Worm (Caenorhabditis elegans) whole organism, L3 larva: ENCODE results near the gene gfat-2.

Source experiments
- ceh-28 ChIP-seq: fragments of 150-350 bp; optimal IDR thresholded peaks from 2 replicates; lab custom pipeline; 2014; ENCODE audit warnings: missing biosample characterization, missing genetic modification reagents, missing genetic modification characterization
- elt-1 ChIP-seq: fragments of 150-350 bp; optimal IDR thresholded peaks from 2 replicates; lab custom pipeline; 2014; ENCODE audit warnings: missing biosample characterization, missing genetic modification characterization
- eor-1 ChIP-seq, 2 experiments: fragments of 150-350 bp; optimal IDR thresholded peaks; 2 replicates each; lab custom pipeline; 2014 to 2018; ENCODE audit warnings: missing biosample characterization in 2 of 2, missing genetic modification characterization in 2 of 2
- lin-39 ChIP-seq: fragments of 150-350 bp; optimal IDR thresholded peaks from 2 replicates; lab custom pipeline; 2018; ENCODE audit warnings: missing biosample characterization, missing genetic modification reagents, missing genetic modification characterization
- nhr-11 ChIP-seq: fragments of 150-350 bp; optimal IDR thresholded peaks from 2 replicates; lab custom pipeline; 2014; ENCODE audit warnings: missing biosample characterization, missing genetic modification characterization
- nhr-25 ChIP-seq: sonication (generic microtip); optimal IDR thresholded peaks from 2 replicates; lab custom pipeline; 2017; ENCODE audit warnings: missing biosample characterization, missing genetic modification characterization
- nhr-28 ChIP-seq: fragments of 150-350 bp; optimal IDR thresholded peaks from 2 replicates; lab custom pipeline; 2014; ENCODE audit warnings: missing biosample characterization, missing genetic modification characterization
- nhr-67 ChIP-seq: fragments of 150-350 bp; optimal IDR thresholded peaks from 2 replicates; lab custom pipeline; 2014; ENCODE audit warnings: missing biosample characterization, missing genetic modification characterization
- unc-39 ChIP-seq: sonication (generic microtip); optimal IDR thresholded peaks from 4 replicates; lab custom pipeline; 2017; ENCODE audit warnings: missing biosample characterization, missing genetic modification characterization
- ztf-11 ChIP-seq: fragments of 150-350 bp; optimal IDR thresholded peaks from 2 replicates; lab custom pipeline; 2014; ENCODE audit warnings: missing biosample characterization, missing genetic modification characterization

DNA sequence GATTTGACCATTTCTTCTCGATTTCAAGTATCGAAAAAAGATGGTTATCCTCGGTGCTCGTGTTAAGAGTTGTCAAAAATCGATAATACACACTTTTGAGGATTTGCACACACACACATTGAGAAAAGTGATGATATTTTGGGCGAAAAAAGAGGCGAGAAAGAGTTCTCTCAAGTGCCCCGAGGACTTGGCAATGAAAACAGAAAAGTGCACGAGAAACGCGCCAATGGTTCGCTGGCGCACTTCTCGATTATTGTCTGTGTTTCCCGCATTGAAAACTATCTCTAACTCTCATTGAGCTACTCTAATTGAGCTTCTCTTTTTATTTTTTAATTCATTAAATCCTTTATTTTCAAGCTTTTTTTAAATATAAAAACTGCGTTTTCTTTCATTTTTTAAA is 23.7 kb downstream of the gfat-2 start:
- TF ChIP-seq nhr-28 (no peak), eor-1 (tag; optimal IDR thresholded peaks at IDR 0.05; lab: Kevin White, UChicago) (no peak), ceh-28 (tag; lab: Kevin White, UChicago) (peak; percentile 64), elt-1 (tag; lab: Kevin White, UChicago) (no peak), nhr-67 (tag; lab: Kevin White, UChicago) (no peak), unc-39 (tag; lab: Kevin White, UChicago) (no peak), ztf-11 (no peak), nhr-25 (tag; lab: Kevin White, UChicago) (peak; percentile 23), lin-39 (tag; lab: Kevin White, UChicago) (peak; percentile 54), nhr-11 (tag; lab: Kevin White, UChicago) (no peak)
